Worm (Caenorhabditis elegans) whole organism, late embryonic: ENCODE measurements around the gene Y48A6B.14.
A peak's percentile ranks its signal among the peaks of the same experiment; 100 is the strongest.

ENCODE experiments used
- C08G9.2 ChIP-seq: sonication (generic microtip); optimal IDR thresholded peaks from 2 replicates; lab custom pipeline; 2016; ENCODE audit warnings: mild to moderate bottlenecking, missing genetic modification characterization, moderate library complexity, missing compliant biosample characterization
- C38D4.7 ChIP-seq: fragments of 200-800 bp; sonication (Bioruptor generic); optimal IDR thresholded peaks from 2 replicates; lab custom pipeline; 2018; ENCODE audit warnings: mild to moderate bottlenecking, missing genetic modification characterization, moderate library complexity, missing compliant biosample characterization
- F13H6.1 ChIP-seq: sonication (generic microtip); optimal IDR thresholded peaks from 2 replicates; lab custom pipeline; 2016; ENCODE audit warnings: missing genetic modification characterization, missing compliant biosample characterization
- K02D7.2 ChIP-seq: sonication (generic microtip); optimal IDR thresholded peaks from 2 replicates; lab custom pipeline; 2017; ENCODE audit warnings: mild to moderate bottlenecking, missing genetic modification characterization, missing compliant biosample characterization
- Y22D7AL.16 ChIP-seq: sonication (generic microtip); optimal IDR thresholded peaks from 2 replicates; lab custom pipeline; 2016; ENCODE audit warnings: missing genetic modification characterization, missing compliant biosample characterization
- ahr-1 ChIP-seq: sonication (generic microtip); optimal IDR thresholded peaks from 2 replicates; lab custom pipeline; 2016; ENCODE audit warnings: missing genetic modification characterization, missing compliant biosample characterization
- ama-1 ChIP-seq: fragments of 150-350 bp; optimal IDR thresholded peaks from 2 replicates; lab custom pipeline; 2014
- ceh-18 ChIP-seq: sonication (generic microtip); optimal IDR thresholded peaks from 2 replicates; lab custom pipeline; 2016; ENCODE audit warnings: missing genetic modification characterization, missing compliant biosample characterization
- ceh-2 ChIP-seq: sonication (generic microtip); optimal IDR thresholded peaks from 2 replicates; lab custom pipeline; 2016; ENCODE audit warnings: missing genotype, missing genetic modification characterization, missing compliant biosample characterization
- ceh-22 ChIP-seq: sonication (generic microtip); optimal IDR thresholded peaks from 2 replicates; lab custom pipeline; 2017; ENCODE audit warnings: missing biosample characterization, missing genetic modification characterization
- ceh-24 ChIP-seq: sonication (generic microtip); optimal IDR thresholded peaks from 2 replicates; lab custom pipeline; 2016; ENCODE audit warnings: mild to moderate bottlenecking, missing genetic modification characterization, missing compliant biosample characterization
- ceh-30 ChIP-seq: fragments of 150-350 bp; optimal IDR thresholded peaks from 2 replicates; lab custom pipeline; 2014; ENCODE audit warnings: missing biosample characterization, missing genetic modification characterization
- ceh-31 ChIP-seq: sonication (generic microtip); optimal IDR thresholded peaks from 2 replicates; lab custom pipeline; 2016; ENCODE audit warnings: missing genetic modification characterization, missing compliant biosample characterization
- ceh-48 ChIP-seq: sonication (generic microtip); optimal IDR thresholded peaks from 2 replicates; lab custom pipeline; 2016; ENCODE audit warnings: missing genetic modification characterization, inconsistent platforms, missing compliant biosample characterization
- ceh-6 ChIP-seq: fragments of 200-800 bp; sonication (Bioruptor generic); optimal IDR thresholded peaks from 2 replicates; lab custom pipeline; 2018; ENCODE audit warnings: mild to moderate bottlenecking, missing genetic modification characterization, missing compliant biosample characterization
- che-1 ChIP-seq: sonication (generic microtip); optimal IDR thresholded peaks from 2 replicates; lab custom pipeline; 2016; ENCODE audit warnings: mild to moderate bottlenecking, missing genetic modification characterization, missing compliant biosample characterization
- dmd-4 ChIP-seq: sonication (generic microtip); optimal IDR thresholded peaks from 2 replicates; lab custom pipeline; 2016; ENCODE audit warnings: borderline replicate concordance, missing genetic modification characterization, missing compliant biosample characterization
- dve-1 ChIP-seq: sonication (generic microtip); optimal IDR thresholded peaks from 2 replicates; lab custom pipeline; 2017; ENCODE audit warnings: antibody characterized with exemption, mild to moderate bottlenecking, missing genetic modification characterization, missing compliant biosample characterization
- elt-2 ChIP-seq: sonication (generic microtip); optimal IDR thresholded peaks from 2 replicates; lab custom pipeline; 2016; ENCODE audit warnings: missing genetic modification reagents, missing genetic modification characterization, missing compliant biosample characterization
- elt-4 ChIP-seq: sonication (generic microtip); optimal IDR thresholded peaks from 2 replicates; lab custom pipeline; 2016; ENCODE audit warnings: missing genetic modification characterization, missing compliant biosample characterization
- ets-4 ChIP-seq: sonication (generic microtip); optimal IDR thresholded peaks from 2 replicates; lab custom pipeline; 2016; ENCODE audit warnings: missing genetic modification characterization, missing compliant biosample characterization
- fkh-10 ChIP-seq: fragments of 150-350 bp; optimal IDR thresholded peaks from 2 replicates; lab custom pipeline; 2014; ENCODE audit warnings: missing biosample characterization, missing genetic modification reagents, missing genetic modification characterization
- fkh-6 ChIP-seq: sonication (generic microtip); optimal IDR thresholded peaks from 2 replicates; lab custom pipeline; 2016; ENCODE audit warnings: missing genetic modification characterization, missing compliant biosample characterization
- gmeb-2 ChIP-seq: sonication (generic microtip); optimal IDR thresholded peaks from 2 replicates; lab custom pipeline; 2016; ENCODE audit warnings: missing genetic modification characterization, inconsistent platforms, missing compliant biosample characterization
- hlh-13 ChIP-seq: fragments of 200-800 bp; sonication (Bioruptor generic); optimal IDR thresholded peaks from 2 replicates; lab custom pipeline; 2018; ENCODE audit warnings: mild to moderate bottlenecking, missing genetic modification characterization, missing compliant biosample characterization
- hlh-6 ChIP-seq: sonication (generic microtip); optimal IDR thresholded peaks from 2 replicates; lab custom pipeline; 2016; ENCODE audit warnings: missing genotype, missing genetic modification characterization, missing compliant biosample characterization
- hlh-8 ChIP-seq: sonication (generic microtip); optimal IDR thresholded peaks from 2 replicates; lab custom pipeline; 2016; ENCODE audit warnings: missing genotype, missing genetic modification characterization, missing compliant biosample characterization
- lin-11 ChIP-seq: fragments of 200-800 bp; sonication (Bioruptor generic); optimal IDR thresholded peaks from 2 replicates; lab custom pipeline; 2018; ENCODE audit warnings: mild to moderate bottlenecking, missing genetic modification characterization, missing compliant biosample characterization
- nfya-1 ChIP-seq: sonication (generic microtip); optimal IDR thresholded peaks from 2 replicates; lab custom pipeline; 2017; ENCODE audit warnings: missing genetic modification characterization, mild to moderate bottlenecking, missing compliant biosample characterization, antibody characterized with exemption, moderate library complexity
- npax-4 ChIP-seq: sonication (generic microtip); optimal IDR thresholded peaks from 2 replicates; lab custom pipeline; 2016; ENCODE audit warnings: missing genetic modification characterization, missing compliant biosample characterization
- odd-2 ChIP-seq: sonication (generic microtip); optimal IDR thresholded peaks from 2 replicates; lab custom pipeline; 2017; ENCODE audit warnings: antibody characterized with exemption, mild to moderate bottlenecking, missing genetic modification characterization, missing compliant biosample characterization
- pag-3 ChIP-seq: sonication (generic microtip); optimal IDR thresholded peaks from 2 replicates; lab custom pipeline; 2016; ENCODE audit warnings: missing compliant biosample characterization, missing genetic modification characterization, borderline replicate concordance
- pax-1 ChIP-seq: fragments of 150-350 bp; optimal IDR thresholded peaks from 2 replicates; lab custom pipeline; 2014; ENCODE audit warnings: missing biosample characterization, missing genetic modification characterization
- pha-2 ChIP-seq: sonication (generic microtip); optimal IDR thresholded peaks from 2 replicates; lab custom pipeline; 2017; ENCODE audit warnings: mild to moderate bottlenecking, missing genetic modification characterization, missing compliant biosample characterization
- pha-4 ChIP-seq: fragments of 150-350 bp; optimal IDR thresholded peaks from 2 replicates; lab custom pipeline; 2018; ENCODE audit warnings: missing biosample characterization, missing genetic modification reagents, missing genetic modification characterization
- pros-1 ChIP-seq: fragments of 150-350 bp; optimal IDR thresholded peaks from 2 replicates; lab custom pipeline; 2014; ENCODE audit warnings: missing biosample characterization, missing genetic modification reagents, missing genetic modification characterization
- ref-2 ChIP-seq: sonication (generic microtip); optimal IDR thresholded peaks from 2 replicates; lab custom pipeline; 2016; ENCODE audit warnings: missing genetic modification characterization, missing compliant biosample characterization
- rnt-1 ChIP-seq: sonication (generic microtip); optimal IDR thresholded peaks from 2 replicates; lab custom pipeline; 2016; ENCODE audit warnings: missing genetic modification characterization, missing compliant biosample characterization
- sox-2 ChIP-seq: fragments of 200-800 bp; sonication (Bioruptor generic); IDR thresholded peaks from 2 replicates; pipeline ENCODE4 v1.3.6; 2022; ENCODE audit warnings: missing genetic modification reagents, missing genetic modification characterization, missing compliant biosample characterization
- sox-4 ChIP-seq: sonication (generic microtip); optimal IDR thresholded peaks from 2 replicates; lab custom pipeline; 2017; ENCODE audit warnings: mild to moderate bottlenecking, missing genetic modification characterization, inconsistent platforms, missing compliant biosample characterization
- tbx-2 ChIP-seq: sonication (generic microtip); optimal IDR thresholded peaks from 2 replicates; lab custom pipeline; 2016; ENCODE audit warnings: missing genetic modification characterization, missing compliant biosample characterization
- ttx-3 ChIP-seq: sonication (generic microtip); optimal IDR thresholded peaks from 2 replicates; lab custom pipeline; 2016; ENCODE audit warnings: missing genetic modification reagents, missing genetic modification characterization, missing compliant biosample characterization
- unc-3 ChIP-seq, 2 experiments: fragments of 200-800 bp in 1 of 2; sonication (Bioruptor generic) in 1 of 2; sonication (generic microtip) in 1 of 2; conservative IDR thresholded peaks in 1 of 2; optimal IDR thresholded peaks in 1 of 2; 2 replicates each; pipeline versions ENCODE4 v1.3.6 to Lab custom; 2016 to 2022; ENCODE audit warnings: missing compliant biosample characterization in 2 of 2, missing genetic modification characterization in 2 of 2, missing genetic modification reagents in 1 of 2
- unc-42 ChIP-seq: sonication (generic microtip); optimal IDR thresholded peaks from 2 replicates; lab custom pipeline; 2016; ENCODE audit warnings: missing genotype, missing genetic modification characterization, missing compliant biosample characterization
- unc-55 ChIP-seq: sonication (generic microtip); optimal IDR thresholded peaks from 2 replicates; lab custom pipeline; 2017; ENCODE audit warnings: missing biosample characterization, missing genetic modification reagents, missing genetic modification characterization
- unc-86 ChIP-seq: sonication (generic microtip); optimal IDR thresholded peaks from 2 replicates; lab custom pipeline; 2016; ENCODE audit warnings: missing genetic modification characterization, missing compliant biosample characterization
- zip-5 ChIP-seq: sonication (generic microtip); optimal IDR thresholded peaks from 2 replicates; lab custom pipeline; 2016; ENCODE audit warnings: missing genetic modification characterization, missing compliant biosample characterization
- ztf-16 ChIP-seq: sonication (generic microtip); optimal IDR thresholded peaks from 2 replicates; lab custom pipeline; 2017; ENCODE audit warnings: missing genetic modification characterization, missing compliant biosample characterization

The Y48A6B.14 gene

DNA sequence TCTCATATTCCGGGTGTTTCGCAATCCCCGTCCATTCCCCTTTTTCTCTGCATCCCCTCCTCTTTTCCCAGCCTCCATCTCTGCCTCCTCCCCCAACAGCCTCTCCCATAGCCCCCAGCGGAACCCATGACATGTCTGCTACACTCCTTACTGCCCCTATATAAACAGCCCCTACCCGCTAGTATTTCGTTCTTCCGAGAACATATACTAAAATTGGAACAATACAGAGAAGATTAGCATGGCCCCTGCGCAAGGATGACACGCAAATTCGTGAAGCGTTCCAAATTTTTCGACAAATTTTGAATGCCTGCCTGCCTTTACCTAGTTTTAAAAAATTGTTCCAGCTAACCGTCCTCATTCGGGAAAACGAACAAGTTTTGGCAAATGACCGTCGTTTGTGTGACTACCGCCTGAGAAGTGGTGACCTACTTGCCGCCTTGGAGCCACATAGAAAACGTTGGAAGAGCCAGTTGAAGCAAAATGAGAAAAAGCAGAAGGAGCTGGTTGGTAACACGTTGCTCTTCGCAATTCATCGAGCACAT, 41.8 kb upstream of the Y48A6B.14 start (continued):
- peak; percentile 95 for TF ChIP-seq sox-2 (GFP tag; lab: Robert Waterston, UW)
- peak; percentile 89 for TF ChIP-seq gmeb-2 (tag; lab: Kevin White, UChicago)
- TF ChIP-seq tbx-2 (tag; lab: Kevin White, UChicago), result peak; percentile 96
- peak; percentile 95 for TF ChIP-seq pha-2 (tag; lab: Kevin White, UChicago)
- peak; percentile 86 for TF ChIP-seq npax-4 (tag; lab: Kevin White, UChicago)
- peak; percentile 71 for TF ChIP-seq elt-4 (tag; lab: Kevin White, UChicago)
- peak; percentile 98 for TF ChIP-seq ztf-16 (tag; lab: Kevin White, UChicago)
- TF ChIP-seq ref-2, result peak; percentile 91
- TF ChIP-seq elt-2 (tag; lab: Kevin White, UChicago), result peak; percentile 95
- peak; percentile 92 for TF ChIP-seq ceh-31 (tag; lab: Kevin White, UChicago)
- peak; percentile 96 for TF ChIP-seq sox-4 (tag; lab: Kevin White, UChicago)
- peak; percentile 92 for TF ChIP-seq che-1 (tag; lab: Kevin White, UChicago)
- TF ChIP-seq zip-5 (tag; lab: Kevin White, UChicago), result peak; percentile 69
- peak; percentile 92 for TF ChIP-seq unc-42 (tag; lab: Kevin White, UChicago)
- TF ChIP-seq lin-11 (tag; lab: Kevin White, UChicago), result peak; percentile 87
- TF ChIP-seq fkh-10 (GFP tag; lab: Kevin White, UChicago), result peak; percentile 79
- peak; percentile 83 for TF ChIP-seq ets-4 (tag; lab: Kevin White, UChicago)
- peak; percentile 95 for TF ChIP-seq pag-3
- peak; percentile 88 for TF ChIP-seq Y22D7AL.16 (tag; lab: Kevin White, UChicago)
- TF ChIP-seq ahr-1 (tag; lab: Kevin White, UChicago), result peak; percentile 82
- peak; percentile 94 for TF ChIP-seq unc-3 (GFP tag; conservative IDR thresholded peaks at IDR 0.05; lab: Robert Waterston, UW)
- TF ChIP-seq unc-3 (tag; optimal IDR thresholded peaks at IDR 0.05; lab: Kevin White, UChicago), result peak; percentile 87
- TF ChIP-seq F13H6.1 (tag; lab: Kevin White, UChicago), result peak; percentile 94
- peak; percentile 95 for TF ChIP-seq unc-86 (tag; lab: Kevin White, UChicago)
- peak; percentile 88 for TF ChIP-seq ceh-24
- peak; percentile 93 for TF ChIP-seq C38D4.7
- peak; percentile 86 for TF ChIP-seq hlh-8
- peak; percentile 97 for TF ChIP-seq hlh-13 (GFP tag; lab: Kevin White, UChicago)
- peak; percentile 91 for TF ChIP-seq rnt-1 (tag; lab: Kevin White, UChicago)
- TF ChIP-seq ceh-6 (GFP tag; lab: Kevin White, UChicago), result peak; percentile 94
- peak; percentile 94 for TF ChIP-seq dve-1
- TF ChIP-seq fkh-6 (tag; lab: Kevin White, UChicago), result peak; percentile 92
- no peak for TF ChIP-seq ama-1
- TF ChIP-seq ceh-48 (tag; lab: Kevin White, UChicago), result peak; percentile 82
- TF ChIP-seq ceh-18, result peak; percentile 99
- peak; percentile 94 for TF ChIP-seq ttx-3 (tag; lab: Kevin White, UChicago)
- TF ChIP-seq nfya-1 (tag; lab: Kevin White, UChicago), result peak; percentile 92
- TF ChIP-seq unc-55 (GFP tag; lab: Kevin White, UChicago), result peak; percentile 95
- peak; percentile 94 for TF ChIP-seq ceh-2 (tag; lab: Kevin White, UChicago)
- TF ChIP-seq pax-1, result peak; percentile 81
- TF ChIP-seq dmd-4 (tag; lab: Kevin White, UChicago), result peak; percentile 96
- peak; percentile 83 for TF ChIP-seq ceh-30 (tag; lab: Kevin White, UChicago)

- TF ChIP-seq ceh-22 (tag; lab: Kevin White, UChicago) (no peak), pros-1 (no peak), ceh-48 (tag; lab: Kevin White, UChicago) (no peak), hlh-6 (tag; lab: Kevin White, UChicago) (no peak), che-1 (tag; lab: Kevin White, UChicago) (no peak), zip-5 (tag; lab: Kevin White, UChicago) (no peak), unc-55 (GFP tag; lab: Kevin White, UChicago) (no peak), pag-3 (no peak), pha-4 (tag; lab: Kevin White, UChicago) (no peak), F13H6.1 (tag; lab: Kevin White, UChicago) (no peak), ztf-16 (tag; lab: Kevin White, UChicago) (no peak), ceh-31 (tag; lab: Kevin White, UChicago) (no peak), K02D7.2 (no peak), fkh-10 (GFP tag; lab: Kevin White, UChicago) (no peak), ceh-30 (tag; lab: Kevin White, UChicago) (no peak), ttx-3 (tag; lab: Kevin White, UChicago) (no peak), C08G9.2 (no peak), odd-2 (no peak), unc-3 (GFP tag; conservative IDR thresholded peaks at IDR 0.05; lab: Robert Waterston, UW) (no peak), unc-3 (tag; optimal IDR thresholded peaks at IDR 0.05; lab: Kevin White, UChicago) (no peak)
Observed at ce11 chrIII:10994085-10994484, 37.3 kb upstream of the Y48A6B.14 start.
